Worm (Caenorhabditis elegans) whole organism, young adult: Measurements from ENCODE around the gene bir-1.

Experiments
- F33H1.4 ChIP-seq: fragments of 200-800 bp; sonication (Bioruptor generic); IDR thresholded peaks from 2 replicates; pipeline ENCODE4 v1.3.6; 2022; ENCODE audit warnings: missing genetic modification reagents, missing genetic modification characterization, missing compliant biosample characterization
- F49E8.2 ChIP-seq: sonication (generic microtip); optimal IDR thresholded peaks from 3 replicates; lab custom pipeline; 2017; ENCODE audit warnings: missing genetic modification characterization, mild to moderate bottlenecking, missing compliant biosample characterization, antibody characterized with exemption, moderate library complexity; ENCODE audit not compliant: insufficient read depth
- akir-1 ChIP-seq: fragments of 200-800 bp; sonication (Bioruptor generic); optimal IDR thresholded peaks from 2 replicates; lab custom pipeline; 2018; ENCODE audit warnings: mild to moderate bottlenecking, missing genetic modification characterization, moderate library complexity, missing compliant biosample characterization
- ama-1 ChIP-seq, 3 experiments: fragments of 150-350 bp in 1 of 3; sonication (generic microtip) in 2 of 3; optimal IDR thresholded peaks; 2 replicates each; lab custom pipeline; 2014 to 2018; ENCODE audit warnings: missing biosample characterization in 2 of 3, missing genetic modification characterization in 2 of 3, missing genetic modification reagents in 2 of 3
- aptf-3 ChIP-seq: fragments of 200-800 bp; sonication (Bioruptor generic); IDR thresholded peaks from 2 replicates; pipeline ENCODE4 v1.3.6; 2022; ENCODE audit warnings: missing genetic modification characterization, missing compliant biosample characterization
- gei-17 ChIP-seq: fragments of 200-800 bp; sonication (Bioruptor generic); optimal IDR thresholded peaks from 2 replicates; lab custom pipeline; 2018; ENCODE audit warnings: mild to moderate bottlenecking, missing genetic modification characterization, missing compliant biosample characterization
- hlh-26 ChIP-seq: fragments of 200-800 bp; sonication (Bioruptor generic); conservative IDR thresholded peaks from 2 replicates; pipeline ENCODE4 v1.3.6; 2022; ENCODE audit warnings: missing genetic modification reagents, missing genetic modification characterization, missing compliant biosample characterization
- let-607 ChIP-seq, 2 experiments: fragments of 200-800 bp in 1 of 2; sonication (Bioruptor generic) in 1 of 2; sonication (generic microtip) in 1 of 2; optimal IDR thresholded peaks; 2 replicates each; lab custom pipeline; 2016 to 2018; ENCODE audit warnings: mild to moderate bottlenecking in 2 of 2, missing compliant biosample characterization in 2 of 2, missing genetic modification characterization in 2 of 2, moderate library complexity in 2 of 2, missing genotype in 1 of 2
- lsy-27 ChIP-seq: sonication (generic microtip); optimal IDR thresholded peaks from 2 replicates; lab custom pipeline; 2017; ENCODE audit warnings: missing genetic modification characterization, mild to moderate bottlenecking, missing compliant biosample characterization, antibody characterized with exemption, missing genotype, borderline replicate concordance; ENCODE audit not compliant: insufficient read depth
- madf-3 ChIP-seq: fragments of 200-800 bp; sonication (Bioruptor generic); IDR thresholded peaks from 2 replicates; pipeline ENCODE4 v1.3.6; 2022; ENCODE audit warnings: missing genetic modification reagents, missing genetic modification characterization, missing compliant biosample characterization
- mes-4 ChIP-seq: sonication (generic microtip); optimal IDR thresholded peaks from 2 replicates; lab custom pipeline; 2016; ENCODE audit warnings: missing genotype, missing genetic modification characterization, missing compliant biosample characterization
- sea-2 ChIP-seq: fragments of 200-800 bp; sonication (Bioruptor generic); IDR thresholded peaks from 2 replicates; pipeline ENCODE4 v1.3.6; 2022; ENCODE audit warnings: missing genetic modification characterization, missing compliant biosample characterization
- unc-130 ChIP-seq: sonication (generic microtip); optimal IDR thresholded peaks from 2 replicates; lab custom pipeline; 2016; ENCODE audit warnings: missing genetic modification reagents, missing genetic modification characterization, missing compliant biosample characterization
- unc-62 ChIP-seq: fragments of 150-350 bp; optimal IDR thresholded peaks from 2 replicates; lab custom pipeline; 2014; ENCODE audit warnings: missing biosample characterization, missing genetic modification reagents, missing genetic modification characterization

ce11 chrV:11682858-11683257 is 38.6 kb downstream of the bir-1 start:
- no peak for TF ChIP-seq madf-3 (GFP tag; lab: Robert Waterston, UW)
- TF ChIP-seq mes-4 (tag; lab: Kevin White, UChicago) = no peak
- TF ChIP-seq unc-62 (GFP tag; lab: Kevin White, UChicago) = no peak
- no peak for TF ChIP-seq gei-17
- TF ChIP-seq sea-2 (GFP tag; lab: Robert Waterston, UW) = no peak
- no peak for TF ChIP-seq let-607 (tag; optimal IDR thresholded peaks at IDR 0.05; lab: Kevin White, UChicago)
- no peak for TF ChIP-seq unc-130 (GFP tag; lab: Kevin White, UChicago)
- TF ChIP-seq F49E8.2 (tag; lab: Kevin White, UChicago) = no peak
- TF ChIP-seq hlh-26 = no peak
- no peak for TF ChIP-seq lsy-27
- no peak for TF ChIP-seq ama-1 (optimal IDR thresholded peaks at IDR 0.05; lab: Kevin White, UChicago)
- no peak for TF ChIP-seq ama-1 (GFP tag; optimal IDR thresholded peaks at IDR 0.05; lab: Kevin White, UChicago)
- TF ChIP-seq akir-1 (GFP tag; lab: Kevin White, UChicago) = no peak
- no peak for TF ChIP-seq aptf-3 (GFP tag; lab: Robert Waterston, UW)
- TF ChIP-seq F33H1.4 (GFP tag; lab: Robert Waterston, UW) = no peak
